Fruit fly (Drosophila melanogaster) ovary, adult (tissue): ENCODE measurements around the gene Snx17.

Source experiments
- CG17801 ChIP-seq: fragments of 200-800 bp; optimal IDR thresholded peaks from 2 replicates; lab custom pipeline; 2019; ENCODE audit warnings: missing biosample characterization, mild to moderate bottlenecking, missing genetic modification characterization, moderate library complexity; ENCODE audit not compliant: partially characterized antibody

Gene Snx17

DNA sequence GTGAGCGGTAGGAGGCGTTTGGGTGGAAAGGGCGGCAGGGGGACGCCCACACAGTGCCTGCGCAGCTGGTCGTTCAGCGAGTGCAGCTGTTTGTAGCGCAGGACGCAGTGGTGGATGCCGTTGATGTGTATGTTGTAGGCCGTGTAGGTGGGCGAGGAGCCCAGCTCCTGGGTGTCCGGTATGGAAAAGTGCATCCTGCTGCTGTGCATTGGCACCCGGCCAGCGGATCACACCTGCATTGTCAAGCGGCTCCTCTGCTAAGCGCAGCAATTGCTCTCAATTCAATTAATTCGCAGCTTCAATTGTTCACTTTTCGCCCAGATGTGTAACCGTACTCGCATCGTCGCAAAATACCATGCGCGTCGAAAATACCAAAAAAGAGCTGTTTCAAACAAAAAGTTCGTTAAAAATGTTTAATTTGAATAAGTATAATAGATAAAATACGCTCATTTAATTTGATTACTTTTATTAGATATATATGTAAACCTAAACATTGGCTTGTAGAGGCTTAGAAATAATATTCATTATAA is at the start of gene Snx17:
TSS of gene Snx17 (minus strand) at position 329 of the 530 bp plus-strand sequence.
- TF ChIP-seq CG17801 (GFP tag; lab: Kevin White, UChicago): no peak

DNA sequence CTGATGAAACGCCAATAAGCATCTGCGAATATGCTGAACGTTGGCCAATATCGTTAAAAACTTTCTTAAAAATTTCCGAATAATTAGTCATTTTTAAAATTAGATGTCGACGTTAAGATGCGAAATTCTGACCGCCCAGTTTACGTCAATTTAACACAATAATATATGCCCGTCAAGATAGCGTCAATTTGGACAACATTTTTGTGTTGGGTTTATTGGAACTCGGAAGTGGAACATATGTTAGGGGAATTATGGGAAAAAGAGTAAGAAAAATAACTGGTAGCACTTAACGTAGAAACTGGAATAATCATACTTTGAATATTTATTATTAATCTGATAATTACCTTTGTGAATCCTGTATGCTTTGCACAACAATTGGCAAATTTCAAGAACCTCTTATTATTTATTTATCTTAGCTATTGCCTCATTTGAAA is 49.0 kb upstream of the Snx17 start, which contains the start of gene CG5676:
TSS of gene CG5676 (minus strand) at position 167 of the 434 bp plus-strand sequence.
- TF ChIP-seq CG17801 (GFP tag; lab: Kevin White, UChicago): peak; percentile 11

DNA sequence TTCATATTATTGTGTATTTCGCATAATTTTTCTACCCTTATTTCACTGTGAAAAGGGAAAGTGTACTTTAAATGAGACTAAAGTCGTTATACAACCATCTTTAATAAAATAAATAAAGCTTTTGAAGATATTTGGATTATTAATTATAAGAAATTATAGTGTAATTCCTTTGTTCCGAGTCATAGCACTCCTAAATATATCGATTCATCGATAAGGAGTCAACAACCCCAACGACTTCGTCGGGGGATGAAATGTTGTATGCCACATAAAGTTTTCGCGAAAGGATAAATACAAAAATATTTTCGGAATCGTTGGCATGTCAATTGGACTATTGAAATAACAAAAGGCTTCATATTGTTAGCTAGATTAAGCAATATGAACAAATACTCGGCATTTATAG is 44.8 kb upstream of the Snx17 start, which contains the start of gene Ror:
TSS of gene Ror (plus strand) at position 252 of the 400 bp plus-strand sequence.
- no peak for TF ChIP-seq CG17801 (GFP tag; lab: Kevin White, UChicago)

DNA sequence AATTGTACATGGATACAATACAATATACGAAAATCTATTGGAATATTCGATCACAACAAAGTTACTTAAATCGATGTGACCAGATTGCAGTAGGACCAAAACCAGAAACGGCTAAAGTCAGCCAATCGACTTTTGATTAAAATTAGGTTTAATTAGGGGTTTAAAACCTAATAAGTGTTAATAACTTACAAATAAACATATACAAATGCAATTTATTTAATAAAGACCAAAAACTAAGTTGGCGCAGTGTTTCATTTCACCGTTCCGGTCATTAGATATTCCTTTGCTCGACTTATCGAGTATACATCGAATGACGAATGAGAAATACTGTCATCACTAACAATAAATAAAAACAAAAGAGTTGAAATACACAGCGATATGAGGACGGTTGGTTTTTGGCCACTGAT is 43.7 kb upstream of the Snx17 start, which contains the start of the genes bsk and CG31717:
TSS of gene bsk (minus strand) at position 61 of the 407 bp plus-strand sequence.
TSS of gene CG31717 (plus strand) at position 297 of the 407 bp plus-strand sequence.
- TF ChIP-seq CG17801 (GFP tag; lab: Kevin White, UChicago): peak; percentile 51

DNA sequence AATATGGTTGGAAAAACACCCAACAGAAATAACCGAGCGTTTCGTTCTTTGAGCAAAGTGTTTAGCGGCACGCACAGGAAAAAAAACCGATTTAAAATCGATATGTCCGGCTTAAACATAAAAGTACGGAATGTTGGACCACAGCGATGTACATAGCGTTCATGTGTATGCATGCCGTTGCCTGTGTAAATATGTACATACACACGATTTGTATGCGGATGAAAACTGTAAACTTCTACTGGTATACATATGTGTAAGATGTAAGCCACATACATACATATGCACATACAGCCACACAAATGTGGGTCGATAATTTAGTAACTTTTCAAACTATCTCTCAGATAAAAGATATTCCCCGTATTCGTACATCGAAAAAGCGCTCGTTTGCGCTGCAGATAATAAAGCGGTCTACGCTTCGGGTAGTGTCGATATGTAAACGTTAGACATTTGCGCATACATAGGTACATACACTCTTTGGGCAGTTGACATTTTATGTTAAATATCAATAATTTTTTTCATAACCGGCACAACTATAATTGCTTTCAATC is 43.0 kb upstream of the Snx17 start:
- no peak for TF ChIP-seq CG17801 (GFP tag; lab: Kevin White, UChicago)

dm6 chr2L:10246785-10247190 is 40.0 kb upstream of the Snx17 start, which contains the start of gene chico:
TSS of gene chico (minus strand) at chr2L:10247078.
- TF ChIP-seq CG17801 (GFP tag; lab: Kevin White, UChicago): no peak

dm6 chr2L:10238726-10239652 is 32.2 kb upstream of the Snx17 start, which contains the start of gene me31B:
TSS of gene me31B (plus strand) at chr2L:10239341.
- TF ChIP-seq CG17801 (GFP tag; lab: Kevin White, UChicago): peak; percentile 26

DNA sequence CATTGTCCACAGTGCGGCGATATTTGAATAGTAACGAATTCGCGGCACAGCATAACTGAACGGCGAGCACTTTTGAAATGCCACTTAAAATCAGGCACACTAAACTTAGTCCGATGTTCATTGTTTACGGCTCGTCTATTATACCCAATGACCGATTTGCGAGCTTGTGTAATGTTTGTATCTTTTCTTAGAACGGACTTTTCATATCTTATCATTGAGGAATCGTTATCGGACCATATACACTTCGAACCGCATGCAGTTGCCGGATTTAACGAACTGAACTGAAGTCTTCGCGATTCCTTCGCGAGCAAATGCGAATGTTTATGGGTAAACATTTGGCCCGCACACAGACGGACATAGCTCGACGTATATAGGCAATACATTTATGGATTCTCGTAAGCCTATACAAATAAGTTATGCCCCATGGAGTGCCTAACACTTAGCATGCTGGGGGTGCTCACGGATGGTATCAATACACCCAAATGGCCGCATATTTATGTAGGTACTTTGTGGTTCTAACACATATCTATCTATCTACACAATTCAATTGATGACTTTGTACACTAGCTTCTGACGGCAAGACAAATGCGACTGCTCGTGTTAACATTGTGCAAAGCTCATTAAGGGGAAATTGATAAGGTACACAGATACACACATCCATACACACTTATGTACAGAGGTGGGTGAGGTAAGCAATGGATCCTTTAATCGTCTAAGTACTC is 31.1 kb upstream of the Snx17 start, which contains the start of gene mthl15:
TSS of gene mthl15 (minus strand) at position 593 of the 722 bp plus-strand sequence.
- TF ChIP-seq CG17801 (GFP tag; lab: Kevin White, UChicago): no peak

DNA sequence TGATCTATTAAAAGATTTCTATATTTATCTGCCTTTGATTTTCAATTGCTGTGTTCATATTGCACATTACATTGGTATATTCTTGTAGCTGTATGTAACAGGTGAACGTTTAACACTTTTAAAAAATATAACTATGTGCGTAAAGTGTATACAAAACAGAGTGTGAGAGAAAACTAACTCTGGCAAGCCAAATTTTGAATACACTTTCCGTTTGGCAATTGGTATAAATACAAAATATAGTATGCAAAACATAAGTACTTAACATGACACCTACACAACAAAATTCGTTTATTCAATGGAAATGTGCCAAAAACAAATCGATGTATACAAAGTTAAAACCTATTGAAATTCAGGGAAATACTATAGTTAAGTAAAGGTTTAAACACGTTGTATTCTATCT is 26.1 kb upstream of the Snx17 start:
- no peak for TF ChIP-seq CG17801 (GFP tag; lab: Kevin White, UChicago)

- TF ChIP-seq CG17801 (GFP tag; lab: Kevin White, UChicago): no peak
Measured at dm6 chr2L:10232152-10232816, 25.5 kb upstream of the Snx17 start, which contains the start of gene eEF1delta. TSS of gene eEF1delta (plus strand) at chr2L:10232507.

- no peak for TF ChIP-seq CG17801 (GFP tag; lab: Kevin White, UChicago)
Measured at dm6 chr2L:10231510-10231909, 24.7 kb upstream of the Snx17 start, which contains the start of gene ova. TSS of gene ova (minus strand) at chr2L:10231692.

DNA sequence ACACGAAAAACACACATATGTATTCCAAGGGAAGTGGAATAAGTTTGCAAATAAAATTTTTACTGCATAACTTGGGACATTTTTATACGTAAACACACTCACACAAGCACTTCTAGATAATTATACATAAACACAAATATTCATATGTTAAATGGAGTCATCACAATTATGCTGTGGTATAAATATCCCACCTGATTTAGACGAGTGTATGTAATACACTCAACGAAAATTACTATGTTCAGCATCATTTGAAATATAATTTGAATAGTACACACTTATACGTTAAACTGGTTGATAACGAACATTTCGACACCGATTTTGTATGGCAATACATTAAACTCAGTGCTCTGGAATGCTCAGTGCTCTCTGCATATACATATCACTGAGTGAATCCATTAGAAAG is 24.3 kb upstream of the Snx17 start:
- TF ChIP-seq CG17801 (GFP tag; lab: Kevin White, UChicago): no peak

dm6 chr2L:10230455-10230854 is 23.7 kb upstream of the Snx17 start:
- no peak for TF ChIP-seq CG17801 (GFP tag; lab: Kevin White, UChicago)
